Worm (Caenorhabditis elegans) whole organism, young adult: ENCODE data around the gene daf-36.

ENCODE experiments used
- B0035.1 ChIP-seq: sonication (generic microtip); optimal IDR thresholded peaks from 2 replicates; lab custom pipeline; 2016; ENCODE audit warnings: missing genetic modification characterization, mild to moderate bottlenecking, missing compliant biosample characterization, missing genotype, missing genetic modification reagents
- B0261.1 ChIP-seq: sonication (generic microtip); optimal IDR thresholded peaks from 2 replicates; lab custom pipeline; 2016; ENCODE audit warnings: mild to moderate bottlenecking, missing genetic modification characterization, moderate library complexity, missing compliant biosample characterization
- C06A6.2 ChIP-seq: fragments of 200-800 bp; sonication (Bioruptor generic); conservative IDR thresholded peaks from 2 replicates; pipeline ENCODE4 v1.3.6; 2022; ENCODE audit warnings: missing genetic modification characterization, missing compliant biosample characterization
- D2030.7 ChIP-seq: fragments of 200-800 bp; sonication (Bioruptor generic); IDR thresholded peaks from 2 replicates; pipeline ENCODE4 v1.3.6; 2022; ENCODE audit warnings: missing genetic modification reagents, missing genetic modification characterization, missing compliant biosample characterization
- F10E7.11 ChIP-seq: sonication (generic microtip); optimal IDR thresholded peaks from 2 replicates; lab custom pipeline; 2017; ENCODE audit warnings: mild to moderate bottlenecking, missing genetic modification characterization, moderate library complexity, missing compliant biosample characterization
- F22D6.2 ChIP-seq: sonication (generic microtip); optimal IDR thresholded peaks from 2 replicates; lab custom pipeline; 2016; ENCODE audit warnings: mild to moderate bottlenecking, missing genetic modification characterization, missing compliant biosample characterization
- F49E8.2 ChIP-seq: sonication (generic microtip); optimal IDR thresholded peaks from 3 replicates; lab custom pipeline; 2017; ENCODE audit warnings: missing genetic modification characterization, mild to moderate bottlenecking, missing compliant biosample characterization, antibody characterized with exemption, moderate library complexity; ENCODE audit not compliant: insufficient read depth
- K11D2.4 ChIP-seq: fragments of 200-800 bp; sonication (Bioruptor generic); IDR thresholded peaks from 2 replicates; pipeline ENCODE4 v1.3.6; 2022; ENCODE audit warnings: missing genetic modification reagents, missing genetic modification characterization, missing compliant biosample characterization
- T07F8.4 ChIP-seq: sonication (generic microtip); optimal IDR thresholded peaks from 2 replicates; lab custom pipeline; 2016; ENCODE audit warnings: mild to moderate bottlenecking, missing genetic modification characterization, moderate library complexity, missing compliant biosample characterization
- Y53G8AR.9 ChIP-seq: fragments of 200-800 bp; sonication (Bioruptor generic); conservative IDR thresholded peaks from 2 replicates; pipeline ENCODE4 v1.3.6; 2022; ENCODE audit warnings: missing genetic modification reagents, missing genetic modification characterization, missing compliant biosample characterization
- Y79H2A.3 ChIP-seq: fragments of 200-800 bp; sonication (Bioruptor generic); conservative IDR thresholded peaks from 2 replicates; pipeline ENCODE4 v1.3.6; 2022; ENCODE audit warnings: missing genetic modification reagents, missing genetic modification characterization, missing compliant biosample characterization
- Y95B8A.8 ChIP-seq: fragments of 200-800 bp; sonication (Bioruptor generic); IDR thresholded peaks from 2 replicates; pipeline ENCODE4 v1.3.6; 2022; ENCODE audit warnings: missing genetic modification reagents, missing genetic modification characterization, missing compliant biosample characterization
- ZK185.1 ChIP-seq: sonication (generic microtip); optimal IDR thresholded peaks from 2 replicates; lab custom pipeline; 2016; ENCODE audit warnings: mild to moderate bottlenecking, missing genetic modification characterization, missing compliant biosample characterization; ENCODE audit not compliant: poor library complexity, severe bottlenecking
- aptf-2 ChIP-seq: fragments of 200-800 bp; sonication (Bioruptor generic); conservative IDR thresholded peaks from 2 replicates; pipeline ENCODE4 v1.3.6; 2022; ENCODE audit warnings: missing genetic modification reagents, missing genetic modification characterization, missing compliant biosample characterization
- attf-5 ChIP-seq: fragments of 200-800 bp; sonication (Bioruptor generic); optimal IDR thresholded peaks from 2 replicates; lab custom pipeline; 2018; ENCODE audit warnings: mild to moderate bottlenecking, missing genetic modification characterization, missing compliant biosample characterization
- bed-1 ChIP-seq: fragments of 200-800 bp; sonication (Bioruptor generic); IDR thresholded peaks from 2 replicates; pipeline ENCODE4 v1.3.6; 2022; ENCODE audit warnings: missing genetic modification reagents, missing genetic modification characterization, missing compliant biosample characterization
- ceh-100 ChIP-seq: fragments of 200-800 bp; sonication (Bioruptor generic); IDR thresholded peaks from 2 replicates; pipeline ENCODE4 v1.3.6; 2022; ENCODE audit warnings: missing genetic modification reagents, missing genetic modification characterization, missing compliant biosample characterization
- ceh-27 ChIP-seq: fragments of 200-800 bp; sonication (Bioruptor generic); optimal IDR thresholded peaks from 2 replicates; lab custom pipeline; 2018; ENCODE audit warnings: mild to moderate bottlenecking, missing genetic modification characterization, moderate library complexity, missing compliant biosample characterization
- ceh-79 ChIP-seq: sonication (generic microtip); optimal IDR thresholded peaks from 2 replicates; lab custom pipeline; 2017; ENCODE audit warnings: mild to moderate bottlenecking, missing genetic modification characterization, missing compliant biosample characterization
- chd-7 ChIP-seq: sonication (generic microtip); optimal IDR thresholded peaks from 2 replicates; lab custom pipeline; 2016; ENCODE audit warnings: mild to moderate bottlenecking, missing genetic modification characterization, moderate library complexity, missing compliant biosample characterization
- ekl-4 ChIP-seq: fragments of 200-800 bp; sonication (Bioruptor generic); IDR thresholded peaks from 2 replicates; pipeline ENCODE4 v1.3.6; 2022; ENCODE audit warnings: missing genetic modification reagents, missing genetic modification characterization, missing compliant biosample characterization
- ets-4 ChIP-seq: fragments of 200-800 bp; sonication (Bioruptor generic); optimal IDR thresholded peaks from 2 replicates; lab custom pipeline; 2018; ENCODE audit warnings: mild to moderate bottlenecking, missing genetic modification characterization, missing compliant biosample characterization
- fkh-3 ChIP-seq: sonication (generic microtip); optimal IDR thresholded peaks from 2 replicates; lab custom pipeline; 2016; ENCODE audit warnings: mild to moderate bottlenecking, missing genetic modification characterization, missing compliant biosample characterization
- gei-17 ChIP-seq: fragments of 200-800 bp; sonication (Bioruptor generic); optimal IDR thresholded peaks from 2 replicates; lab custom pipeline; 2018; ENCODE audit warnings: mild to moderate bottlenecking, missing genetic modification characterization, missing compliant biosample characterization
- hmg-1.2 ChIP-seq: fragments of 200-800 bp; sonication (Bioruptor generic); IDR thresholded peaks from 2 replicates; pipeline ENCODE4 v1.3.6; 2022; ENCODE audit warnings: missing genetic modification reagents, missing genetic modification characterization, missing compliant biosample characterization
- hmg-20 ChIP-seq: fragments of 200-800 bp; sonication (Bioruptor generic); IDR thresholded peaks from 2 replicates; pipeline ENCODE4 v1.3.6; 2022; ENCODE audit warnings: missing genetic modification reagents, missing genetic modification characterization, missing compliant biosample characterization
- lin-26 ChIP-seq: fragments of 200-800 bp; sonication (Bioruptor generic); IDR thresholded peaks from 2 replicates; pipeline ENCODE4 v1.3.6; 2022; ENCODE audit warnings: missing genetic modification reagents, missing genetic modification characterization, missing compliant biosample characterization
- lin-35 ChIP-seq, 3 experiments: fragments of 150-350 bp in 2 of 3; sonication (generic microtip) in 1 of 3; optimal IDR thresholded peaks; 2 replicates each; lab custom pipeline; 2014 to 2018; ENCODE audit warnings: missing biosample characterization in 3 of 3, missing genetic modification characterization in 3 of 3, missing genetic modification reagents in 3 of 3
- lin-40 ChIP-seq: sonication (generic microtip); optimal IDR thresholded peaks from 2 replicates; lab custom pipeline; 2016; ENCODE audit warnings: missing genetic modification characterization, mild to moderate bottlenecking, missing compliant biosample characterization, missing genotype, missing genetic modification reagents
- lin-54 ChIP-seq: fragments of 200-800 bp; sonication (Bioruptor generic); optimal IDR thresholded peaks from 2 replicates; lab custom pipeline; 2018; ENCODE audit warnings: mild to moderate bottlenecking, missing genetic modification characterization, missing compliant biosample characterization
- lir-1 ChIP-seq: fragments of 200-800 bp; sonication (Bioruptor generic); conservative IDR thresholded peaks from 2 replicates; pipeline ENCODE4 v1.3.6; 2022; ENCODE audit warnings: missing genetic modification reagents, missing genetic modification characterization, missing compliant biosample characterization
- lsl-1 ChIP-seq: fragments of 200-800 bp; sonication (Bioruptor generic); optimal IDR thresholded peaks from 2 replicates; lab custom pipeline; 2018; ENCODE audit warnings: mild to moderate bottlenecking, missing genetic modification characterization, moderate library complexity, missing compliant biosample characterization
- lsy-27 ChIP-seq: sonication (generic microtip); optimal IDR thresholded peaks from 2 replicates; lab custom pipeline; 2017; ENCODE audit warnings: missing genetic modification characterization, mild to moderate bottlenecking, missing compliant biosample characterization, antibody characterized with exemption, missing genotype, borderline replicate concordance; ENCODE audit not compliant: insufficient read depth
- madf-3 ChIP-seq: fragments of 200-800 bp; sonication (Bioruptor generic); IDR thresholded peaks from 2 replicates; pipeline ENCODE4 v1.3.6; 2022; ENCODE audit warnings: missing genetic modification reagents, missing genetic modification characterization, missing compliant biosample characterization
- madf-8 ChIP-seq: fragments of 200-800 bp; sonication (Bioruptor generic); conservative IDR thresholded peaks from 2 replicates; pipeline ENCODE4 v1.3.6; 2022; ENCODE audit warnings: missing genetic modification reagents, missing genetic modification characterization, missing compliant biosample characterization
- mes-4 ChIP-seq: sonication (generic microtip); optimal IDR thresholded peaks from 2 replicates; lab custom pipeline; 2016; ENCODE audit warnings: missing genotype, missing genetic modification characterization, missing compliant biosample characterization
- mxl-1 ChIP-seq: sonication (generic microtip); optimal IDR thresholded peaks from 2 replicates; lab custom pipeline; 2016; ENCODE audit warnings: missing genetic modification characterization, missing compliant biosample characterization
- nfya-2 ChIP-seq: fragments of 200-800 bp; sonication (Bioruptor generic); IDR thresholded peaks from 2 replicates; pipeline ENCODE4 v1.3.6; 2022; ENCODE audit warnings: missing genetic modification reagents, missing genetic modification characterization, missing compliant biosample characterization
- nfyb-1 ChIP-seq: fragments of 200-800 bp; sonication (Bioruptor generic); IDR thresholded peaks from 2 replicates; pipeline ENCODE4 v1.3.6; 2022; ENCODE audit warnings: missing genetic modification reagents, missing genetic modification characterization, missing compliant biosample characterization
- nhr-120 ChIP-seq: fragments of 200-800 bp; sonication (Bioruptor generic); IDR thresholded peaks from 2 replicates; pipeline ENCODE4 v1.3.6; 2022; ENCODE audit warnings: missing genetic modification characterization, missing compliant biosample characterization
- nhr-80 ChIP-seq: sonication (generic microtip); optimal IDR thresholded peaks from 2 replicates; lab custom pipeline; 2016; ENCODE audit warnings: missing genetic modification characterization, missing compliant biosample characterization
- nhr-90 ChIP-seq: sonication (generic microtip); optimal IDR thresholded peaks from 2 replicates; lab custom pipeline; 2016; ENCODE audit warnings: missing genotype, mild to moderate bottlenecking, missing genetic modification characterization, missing compliant biosample characterization
- snpc-3.4 ChIP-seq: sonication (generic microtip); optimal IDR thresholded peaks from 2 replicates; lab custom pipeline; 2017; ENCODE audit warnings: missing genetic modification characterization, mild to moderate bottlenecking, missing compliant biosample characterization, antibody characterized with exemption, moderate library complexity, missing genotype, missing genetic modification reagents
- unc-130 ChIP-seq: sonication (generic microtip); optimal IDR thresholded peaks from 2 replicates; lab custom pipeline; 2016; ENCODE audit warnings: missing genetic modification reagents, missing genetic modification characterization, missing compliant biosample characterization
- zim-3 ChIP-seq: sonication (generic microtip); optimal IDR thresholded peaks from 2 replicates; lab custom pipeline; 2017; ENCODE audit warnings: mild to moderate bottlenecking, missing genetic modification characterization, moderate library complexity, missing compliant biosample characterization
- ztf-18 ChIP-seq: sonication (generic microtip); optimal IDR thresholded peaks from 2 replicates; lab custom pipeline; 2016; ENCODE audit warnings: missing genotype, mild to moderate bottlenecking, missing genetic modification characterization, missing compliant biosample characterization
- ztf-22 ChIP-seq: fragments of 200-800 bp; sonication (Bioruptor generic); optimal IDR thresholded peaks from 2 replicates; lab custom pipeline; 2018; ENCODE audit warnings: mild to moderate bottlenecking, missing genetic modification characterization, moderate library complexity, missing compliant biosample characterization
- ztf-28 ChIP-seq: fragments of 200-800 bp; sonication (Bioruptor generic); IDR thresholded peaks from 2 replicates; pipeline ENCODE4 v1.3.6; 2022; ENCODE audit warnings: missing genetic modification reagents, missing genetic modification characterization, missing compliant biosample characterization
- ztf-6 ChIP-seq: fragments of 200-800 bp; sonication (Bioruptor generic); IDR thresholded peaks from 2 replicates; pipeline ENCODE4 v1.3.6; 2022; ENCODE audit warnings: missing genetic modification reagents, missing genetic modification characterization, missing compliant biosample characterization

The daf-36 gene

DNA sequence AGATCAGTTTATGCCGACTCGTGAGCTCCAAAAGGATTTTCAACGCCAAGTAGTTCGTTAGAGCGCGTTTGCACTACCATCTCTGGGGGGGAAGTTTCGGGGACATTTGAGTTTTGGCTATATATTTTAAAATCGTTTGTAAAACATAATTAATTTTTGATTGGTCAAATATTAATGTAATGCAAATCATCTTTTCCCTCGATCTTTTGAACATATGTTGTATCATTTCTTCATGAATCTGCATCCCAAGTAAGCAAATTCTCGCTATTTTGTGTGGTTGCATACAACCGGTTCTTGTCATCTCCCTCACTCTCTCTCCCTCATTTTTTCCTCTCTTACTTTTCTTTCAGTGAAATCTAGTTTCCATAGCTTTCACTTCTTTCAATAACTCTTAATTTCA lies 47.3 kb downstream of the daf-36 start (continued):
- TF ChIP-seq nfyb-1 (GFP tag; lab: Robert Waterston, UW) (no peak), ekl-4 (GFP tag; lab: Robert Waterston, UW) (no peak), gei-17 (GFP tag; lab: Kevin White, UChicago) (no peak), lin-40 (tag; lab: Kevin White, UChicago) (peak; percentile 31), F49E8.2 (no peak), chd-7 (tag; lab: Kevin White, UChicago) (no peak), ztf-22 (no peak), nhr-120 (GFP tag; lab: Robert Waterston, UW) (no peak), D2030.7 (no peak), lir-1 (no peak), nhr-90 (tag; lab: Kevin White, UChicago) (no peak), ceh-27 (peak; percentile 56), fkh-3 (tag; lab: Kevin White, UChicago) (no peak), nfya-2 (GFP tag; lab: Robert Waterston, UW) (no peak), attf-5 (peak; percentile 44), T07F8.4 (tag; lab: Kevin White, UChicago) (no peak), lin-26 (GFP tag; lab: Robert Waterston, UW) (no peak), aptf-2 (GFP tag; lab: Robert Waterston, UW) (no peak), mes-4 (tag; lab: Kevin White, UChicago) (no peak), madf-3 (GFP tag; lab: Robert Waterston, UW) (no peak), ztf-18 (tag; lab: Kevin White, UChicago) (peak; percentile 30), unc-130 (no peak), ceh-100 (GFP tag; lab: Robert Waterston, UW) (peak; percentile 91), zim-3 (no peak), hmg-20 (GFP tag; lab: Robert Waterston, UW) (no peak), lsy-27 (tag; lab: Kevin White, UChicago) (no peak), C06A6.2 (no peak), Y53G8AR.9 (GFP tag; lab: Robert Waterston, UW) (no peak), K11D2.4 (GFP tag; lab: Robert Waterston, UW) (no peak), ztf-6 (no peak), F22D6.2 (no peak), Y95B8A.8 (GFP tag; lab: Robert Waterston, UW) (no peak), B0035.1 (tag; lab: Kevin White, UChicago) (no peak), lsl-1 (GFP tag; lab: Kevin White, UChicago) (no peak), B0261.1 (tag; lab: Kevin White, UChicago) (no peak), snpc-3.4 (no peak), nhr-80 (peak; percentile 16), hmg-1.2 (peak; percentile 10; the same call in 1 of the 2 replicates), F10E7.11 (tag; lab: Kevin White, UChicago) (no peak), bed-1 (no peak), Y79H2A.3 (no peak), ztf-28 (GFP tag; lab: Robert Waterston, UW) (no peak), lin-35 (GFP tag; optimal IDR thresholded peaks at IDR 0.05; lab: Kevin White, UChicago) (no peak), ets-4 (no peak), ceh-79 (tag; lab: Kevin White, UChicago) (no peak), lin-54 (GFP tag; lab: Kevin White, UChicago) (no peak), mxl-1 (tag; lab: Kevin White, UChicago) (no peak), ZK185.1 (tag; lab: Kevin White, UChicago) (peak; percentile 2), madf-8 (GFP tag; lab: Robert Waterston, UW) (no peak)
